Worm (Caenorhabditis elegans): ENCODE results near the gene asp-16.

asp-16 gene

ce11 chrV:19042256-19042655 is at the start of gene asp-16:
Gene asp-16, minus strand, starts transcription at chrV:19042605.
- TF ChIP-seq nhr-28 (tag; optimal IDR thresholded peaks at IDR 0.05) = no peak
- TF ChIP-seq hlh-1 (tag; optimal IDR thresholded peaks at IDR 0.05) = no peak
- TF ChIP-seq nhr-2 (tag; optimal IDR thresholded peaks at IDR 0.05) = no peak

ce11 chrV:19090885-19091284 is 48.5 kb upstream of the asp-16 start:
- TF ChIP-seq blmp-1 (tag; optimal IDR thresholded peaks at IDR 0.05) = no peak
- TF ChIP-seq nhr-76 (tag; optimal IDR thresholded peaks at IDR 0.05) = no peak
- TF ChIP-seq nhr-28 (tag; optimal IDR thresholded peaks at IDR 0.05) = no peak
- TF ChIP-seq pha-4 (tag; optimal IDR thresholded peaks at IDR 0.05) = no peak
- no peak for TF ChIP-seq mep-1 (tag; optimal IDR thresholded peaks at IDR 0.05)
- peak; percentile 5 for TF ChIP-seq sptf-1 (tag; optimal IDR thresholded peaks at IDR 0.05)
- no peak for TF ChIP-seq drap-1 (GFP tag; optimal IDR thresholded peaks at IDR 0.05)

ce11 chrV:19087426-19087825 is 45.0 kb upstream of the asp-16 start, which contains the start of gene nhr-145:
Gene nhr-145, plus strand, starts transcription at chrV:19087723.
- peak; percentile 50 for TF ChIP-seq elt-1 (tag; optimal IDR thresholded peaks at IDR 0.05; ENCODE audit: borderline replicate concordance, insufficient read depth)
- no peak for TF ChIP-seq flh-1 (GFP tag; optimal IDR thresholded peaks at IDR 0.05)

ce11 chrV:19083789-19084188 is 41.4 kb upstream of the asp-16 start:
- TF ChIP-seq ceh-39 (tag; optimal IDR thresholded peaks at IDR 0.05) (no peak), nhr-28 (tag; optimal IDR thresholded peaks at IDR 0.05) (no peak), ztf-11 (tag; optimal IDR thresholded peaks at IDR 0.05) (no peak), nhr-2 (tag; optimal IDR thresholded peaks at IDR 0.05) (no peak), blmp-1 (tag; optimal IDR thresholded peaks at IDR 0.05) (no peak), ceh-43 (GFP tag; optimal IDR thresholded peaks at IDR 0.05) (no peak), bed-3 (GFP tag; optimal IDR thresholded peaks at IDR 0.05) (no peak), lsy-2 (tag; optimal IDR thresholded peaks at IDR 0.05) (no peak), elt-1 (tag; optimal IDR thresholded peaks at IDR 0.05; ENCODE audit: borderline replicate concordance, insufficient read depth) (no peak), sem-2 (GFP tag; optimal IDR thresholded peaks at IDR 0.05) (no peak), flh-1 (GFP tag; optimal IDR thresholded peaks at IDR 0.05) (no peak), hlh-1 (tag; optimal IDR thresholded peaks at IDR 0.05) (no peak), lin-32 (GFP tag; optimal IDR thresholded peaks at IDR 0.05) (no peak), ceh-83 (GFP tag; optimal IDR thresholded peaks at IDR 0.05) (no peak)

ce11 chrV:19082541-19082940 is 40.1 kb upstream of the asp-16 start, which contains the start of gene nhr-95:
Gene nhr-95, minus strand, starts transcription at chrV:19082641.
- TF ChIP-seq drap-1 (GFP tag; optimal IDR thresholded peaks at IDR 0.05) = peak; percentile 31
- no peak for TF ChIP-seq cnd-1 (tag; optimal IDR thresholded peaks at IDR 0.05)
- no peak for TF ChIP-seq mls-2 (tag; optimal IDR thresholded peaks at IDR 0.05)
- TF ChIP-seq snpc-4 (tag; optimal IDR thresholded peaks at IDR 0.05) = no peak
- TF ChIP-seq nhr-12 (tag; optimal IDR thresholded peaks at IDR 0.05) = no peak

- TF ChIP-seq pha-4 (tag; optimal IDR thresholded peaks at IDR 0.05) (no peak), M03D4.4 (tag; optimal IDR thresholded peaks at IDR 0.05) (no peak), blmp-1 (tag; optimal IDR thresholded peaks at IDR 0.05) (no peak), nhr-2 (tag; optimal IDR thresholded peaks at IDR 0.05) (no peak), mab-5 (tag; optimal IDR thresholded peaks at IDR 0.05) (no peak), zip-8 (tag; optimal IDR thresholded peaks at IDR 0.05) (no peak), unc-39 (tag; optimal IDR thresholded peaks at IDR 0.05) (no peak), sptf-1 (tag; optimal IDR thresholded peaks at IDR 0.05) (no peak), snpc-4 (tag; optimal IDR thresholded peaks at IDR 0.05) (no peak), cnd-1 (tag; optimal IDR thresholded peaks at IDR 0.05) (no peak), nhr-76 (tag; optimal IDR thresholded peaks at IDR 0.05) (no peak), flh-1 (GFP tag; optimal IDR thresholded peaks at IDR 0.05) (no peak), ceh-83 (GFP tag; optimal IDR thresholded peaks at IDR 0.05) (no peak), sem-2 (GFP tag; optimal IDR thresholded peaks at IDR 0.05) (no peak), lin-32 (GFP tag; optimal IDR thresholded peaks at IDR 0.05) (no peak), tbx-8 (GFP tag; optimal IDR thresholded peaks at IDR 0.05) (no peak), unc-62 (GFP tag; optimal IDR thresholded peaks at IDR 0.05) (no peak), ceh-43 (GFP tag; optimal IDR thresholded peaks at IDR 0.05) (no peak)
Observed at ce11 chrV:19076835-19077234, 34.4 kb upstream of the asp-16 start.

All from whole organism, mixed stage, embryonic.